Fruit fly (Drosophila melanogaster): Measurements from ENCODE around the gene Dhfr.
A peak's percentile ranks its signal among the peaks of the same experiment; 100 is the strongest.

Gene Dhfr

DNA sequence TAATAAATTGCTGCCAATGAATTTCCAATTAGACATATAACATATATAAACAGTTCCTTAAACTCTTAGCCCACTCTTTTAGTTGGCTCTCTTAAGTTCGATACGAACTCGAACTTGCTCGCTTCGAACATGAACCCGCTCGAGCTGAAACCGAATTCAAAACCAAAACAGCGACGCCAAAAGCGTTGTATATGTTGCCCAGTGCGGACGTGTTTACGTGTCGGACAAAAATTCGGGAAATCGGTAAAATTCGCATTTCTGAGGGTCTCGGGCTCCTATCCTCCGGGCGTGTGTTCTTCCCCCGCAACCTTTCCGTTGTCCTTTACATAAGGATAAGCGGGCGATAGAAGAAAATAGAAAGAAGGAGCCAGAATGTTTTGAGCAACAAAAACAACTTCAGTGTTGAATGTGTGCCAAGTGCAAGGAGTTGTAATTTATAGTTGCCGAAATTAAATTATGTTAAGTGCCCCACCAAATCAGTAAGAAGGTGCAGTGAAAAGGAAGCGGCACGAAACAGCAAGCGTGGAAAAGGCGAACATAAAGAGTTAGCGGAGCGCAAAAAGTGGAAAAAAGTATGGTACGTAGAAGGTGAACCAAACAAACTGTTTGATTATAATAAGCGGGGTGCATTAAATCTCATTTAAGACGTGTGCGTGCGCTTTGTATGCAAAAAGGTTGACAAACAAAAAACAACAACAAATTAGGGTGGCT lies 21.8 kb downstream of the Dhfr start, which contains the start of gene CG42342 (continued):
- TF ChIP-seq CG11504 (tag; optimal IDR thresholded peaks at IDR 0.05) (peak; percentile 15), CG6791 (GFP tag; IDR thresholded peaks at IDR 0.05; ENCODE audit: partially characterized antibody) (0 out of 3 replicates have a peak, but pooled peaks have one; percentile 47), HLH4C (GFP tag; IDR thresholded peaks at IDR 0.05; ENCODE audit: partially characterized antibody) (no peak), chm (GFP tag; IDR thresholded peaks at IDR 0.05) (peak; percentile 46), D19A (tag; optimal IDR thresholded peaks at IDR 0.05) (peak; percentile 3), shn (GFP tag; optimal IDR thresholded peaks at IDR 0.05) (no peak), CG8290 (GFP tag; optimal IDR thresholded peaks at IDR 0.05) (no peak), CG8290 (tag; optimal IDR thresholded peaks at IDR 0.05) (peak in 1 of 2 experiments; percentile 40), sens (GFP tag) (peak; percentile 80), pros (GFP tag; optimal IDR thresholded peaks at IDR 0.05) (peak; percentile 56)

DNA sequence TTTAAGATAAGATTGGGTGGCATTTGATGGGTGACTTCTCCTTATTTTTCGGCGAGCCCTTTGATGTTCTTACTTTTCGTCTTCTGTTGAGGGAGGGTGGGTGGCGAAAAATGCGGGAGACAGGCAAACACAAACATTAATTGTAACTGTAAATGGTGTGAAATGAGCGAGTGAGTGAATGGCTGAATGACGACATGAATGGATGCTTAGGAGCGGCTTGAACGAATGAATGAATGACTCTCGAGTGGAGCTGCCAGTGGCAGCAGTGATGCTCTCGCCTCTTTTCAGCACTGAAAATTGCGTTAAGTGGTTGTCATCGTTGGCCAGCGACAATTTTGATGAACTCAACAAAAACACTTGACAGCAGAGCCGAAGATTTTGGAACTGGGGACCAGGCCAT lies 23.6 kb downstream of the Dhfr start:
- TF ChIP-seq chm (GFP tag; IDR thresholded peaks at IDR 0.05) (no peak), CG8281 (tag; optimal IDR thresholded peaks at IDR 0.05) (peak; percentile 98), pan (optimal IDR thresholded peaks at IDR 0.05) (no peak), pan (GFP tag; optimal IDR thresholded peaks at IDR 0.05 in 1 of 2, IDR thresholded peaks at IDR 0.05 in 1 of 2) (peak in 1 of 2 experiments; percentile 17)

DNA sequence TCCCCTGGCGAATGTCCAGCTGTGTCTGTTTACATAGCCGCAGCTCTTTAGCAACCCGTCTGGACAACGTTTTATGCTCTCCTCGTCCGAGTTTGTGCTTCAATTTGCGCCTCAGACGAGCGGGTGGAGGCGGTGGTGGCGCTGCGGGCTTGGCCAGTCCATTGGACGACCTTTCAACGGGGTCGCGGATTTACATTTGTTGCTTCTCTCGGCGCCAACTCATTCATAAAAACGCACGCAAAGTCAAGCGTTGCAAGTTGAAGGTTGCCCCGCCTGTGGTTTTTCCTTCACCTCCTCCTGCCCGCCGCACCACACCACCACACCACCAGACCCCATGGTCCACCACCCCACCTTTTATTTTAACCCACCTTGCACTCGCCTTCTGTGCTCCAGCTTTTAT lies 26.7 kb downstream of the Dhfr start:
- no peak for TF ChIP-seq kah (GFP tag; optimal IDR thresholded peaks at IDR 0.05)
- no peak for TF ChIP-seq z (GFP tag; IDR thresholded peaks at IDR 0.05)
- no peak for TF ChIP-seq CG8290 (GFP tag; optimal IDR thresholded peaks at IDR 0.05)
- TF ChIP-seq CG8290 (tag; optimal IDR thresholded peaks at IDR 0.05), result no peak

DNA sequence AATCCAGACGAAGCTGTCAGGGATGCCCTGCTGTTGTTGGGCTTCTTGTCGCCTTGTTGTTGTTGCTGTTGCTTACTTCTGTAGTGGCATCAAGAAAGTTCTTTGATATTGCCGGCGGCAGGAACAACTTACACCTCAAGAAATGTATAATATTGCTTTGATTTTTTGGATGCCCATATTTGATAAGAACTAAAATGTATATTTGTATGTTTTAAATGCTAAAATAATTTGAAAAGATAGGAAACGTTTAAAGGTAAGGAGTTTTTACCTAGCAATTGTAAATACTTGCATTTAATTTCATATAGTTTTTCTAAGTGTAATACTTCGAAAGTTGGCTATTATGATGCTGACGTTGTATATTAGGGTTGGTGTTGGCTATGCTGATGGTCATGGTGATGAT lies 29.2 kb downstream of the Dhfr start:
- TF ChIP-seq Rfx (GFP tag; IDR thresholded peaks at IDR 0.05), result no peak
- peak; percentile 53 for TF ChIP-seq gsb-n (tag; optimal IDR thresholded peaks at IDR 0.05)
- no peak for TF ChIP-seq HLH4C (GFP tag; IDR thresholded peaks at IDR 0.05; ENCODE audit: partially characterized antibody)
- TF ChIP-seq Xbp1 (GFP tag; optimal IDR thresholded peaks at IDR 0.05), result peak; percentile 3
- no peak for TF ChIP-seq kay (GFP tag; optimal IDR thresholded peaks at IDR 0.05)
- no peak for TF ChIP-seq CG7928 (GFP tag; optimal IDR thresholded peaks at IDR 0.05)
- TF ChIP-seq CG15514 (GFP tag; optimal IDR thresholded peaks at IDR 0.05), result peak; percentile 2
- TF ChIP-seq CG18011 (GFP tag; optimal IDR thresholded peaks at IDR 0.05), result no peak
- TF ChIP-seq Aef1 (GFP tag; IDR thresholded peaks at IDR 0.05), result no peak
- peak; percentile 7 for TF ChIP-seq cwo (GFP tag; optimal IDR thresholded peaks at IDR 0.05)
- peak; percentile 64 for TF ChIP-seq CG31441 (GFP tag; IDR thresholded peaks at IDR 0.05)
- TF ChIP-seq odd (GFP tag; optimal IDR thresholded peaks at IDR 0.05), result no peak
- no peak for TF ChIP-seq CG13296 (GFP tag; optimal IDR thresholded peaks at IDR 0.05)
- no peak for TF ChIP-seq CG9437 (GFP tag; optimal IDR thresholded peaks at IDR 0.05)
- TF ChIP-seq CG3838 (GFP tag; optimal IDR thresholded peaks at IDR 0.05), result no peak
- TF ChIP-seq Deaf1 (tag; optimal IDR thresholded peaks at IDR 0.05), result peak; percentile 11
- TF ChIP-seq CG30431 (GFP tag; optimal IDR thresholded peaks at IDR 0.05), result no peak
- TF ChIP-seq zfh2 (GFP tag; optimal IDR thresholded peaks at IDR 0.05), result no peak
- no peak for TF ChIP-seq chinmo (GFP tag; IDR thresholded peaks at IDR 0.05; ENCODE audit: partially characterized antibody)
- no peak for TF ChIP-seq Stat92E (GFP tag; optimal IDR thresholded peaks at IDR 0.05)
- TF ChIP-seq CG43689 (GFP tag; IDR thresholded peaks at IDR 0.05), result no peak
- no peak for TF ChIP-seq CG32772 (GFP tag; IDR thresholded peaks at IDR 0.05)
- TF ChIP-seq CG14441 (GFP tag; IDR thresholded peaks at IDR 0.05), result no peak
- peak; percentile 67 for TF ChIP-seq CG18262 (tag; optimal IDR thresholded peaks at IDR 0.05)
- peak; percentile 70 for TF ChIP-seq CG10979 (tag; optimal IDR thresholded peaks at IDR 0.05)
- no peak for TF ChIP-seq Taf1 (GFP tag; IDR thresholded peaks at IDR 0.05)
- 0 out of 2 replicates have a peak, but pooled peaks have one; percentile 22 for TF ChIP-seq vvl (GFP tag; IDR thresholded peaks at IDR 0.05)
- TF ChIP-seq hbn (GFP tag; IDR thresholded peaks at IDR 0.05; ENCODE audit: partially characterized antibody), result no peak
- TF ChIP-seq jumu (GFP tag; optimal IDR thresholded peaks at IDR 0.05), result no peak
- TF ChIP-seq Doc3 (GFP tag; IDR thresholded peaks at IDR 0.05; ENCODE audit: partially characterized antibody), result no peak
- TF ChIP-seq klu (GFP tag; IDR thresholded peaks at IDR 0.05), result no peak
